Worm (Caenorhabditis elegans): ENCODE results near the gene C27A2.7.

DNA sequence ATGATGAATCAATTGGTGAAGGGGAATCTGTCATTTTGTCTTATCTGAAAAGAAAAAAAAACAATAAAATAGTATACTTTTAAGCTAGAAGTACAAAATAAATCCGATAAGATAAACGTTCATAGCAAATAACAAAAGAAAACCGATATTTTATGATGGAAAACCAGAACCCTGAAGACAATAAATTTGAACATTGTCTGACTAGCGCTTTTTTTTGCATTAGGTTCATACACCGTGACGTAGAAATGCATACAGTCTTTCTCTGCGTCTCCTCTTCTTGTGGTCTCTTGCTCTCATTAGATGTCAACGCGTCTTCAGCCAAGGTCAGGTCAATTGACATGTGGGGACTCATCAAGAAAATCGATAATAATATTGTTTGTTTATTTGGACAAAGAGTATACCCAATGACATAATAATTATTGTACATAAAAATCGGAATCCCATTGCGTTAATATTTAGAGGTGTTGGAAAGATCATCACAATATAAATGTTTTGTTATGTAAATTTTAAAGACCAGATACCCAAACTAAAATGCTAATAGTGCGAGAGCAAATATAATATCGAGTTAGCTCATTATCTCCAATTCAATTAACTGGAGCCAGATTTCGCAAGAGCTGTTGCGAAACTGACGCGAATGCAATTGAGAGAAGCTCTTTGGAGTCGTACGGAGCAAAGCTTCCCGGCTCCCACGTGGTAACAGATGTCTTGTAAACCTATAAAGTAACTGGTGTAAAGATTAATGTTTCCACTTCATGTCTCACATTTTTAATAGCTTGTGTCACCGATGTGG is 10.2 kb upstream of the C27A2.7 start, which contains the start of gene dsh-2:
- no peak for TF ChIP-seq pes-1 (GFP tag; IDR thresholded peaks at IDR 0.05)
- TF ChIP-seq hmg-4 (GFP tag; optimal IDR thresholded peaks at IDR 0.05) = no peak
- TF ChIP-seq scrt-1 (GFP tag; IDR thresholded peaks at IDR 0.05) = no peak
- TF ChIP-seq ceh-13 (GFP tag; optimal IDR thresholded peaks at IDR 0.05) = no peak
- TF ChIP-seq ama-1 (optimal IDR thresholded peaks at IDR 0.05) = no peak
- no peak for TF ChIP-seq tra-4 (tag; optimal IDR thresholded peaks at IDR 0.05)
- TF ChIP-seq ceh-36 (tag; optimal IDR thresholded peaks at IDR 0.05) = no peak
- no peak for TF ChIP-seq flt-1 (GFP tag; IDR thresholded peaks at IDR 0.05)
- no peak for TF ChIP-seq hnd-1 (tag; optimal IDR thresholded peaks at IDR 0.05)
- no peak for TF ChIP-seq aly-1 (tag; optimal IDR thresholded peaks at IDR 0.05)
- no peak for TF ChIP-seq tbx-11 (GFP tag; IDR thresholded peaks at IDR 0.05)
